Fruit fly (Drosophila melanogaster) whole organism, embryonic: ENCODE results near the gene CG14442.

Experiments
- B-H2 ChIP-seq: fragments of 200-800 bp; sonication (Bioruptor generic); optimal IDR thresholded peaks from 2 replicates; lab custom pipeline; 2018; ENCODE audit warnings: missing biosample characterization, mild to moderate bottlenecking, missing genetic modification characterization
- CG10147 ChIP-seq: fragments of 200-800 bp; sonication (Bioruptor generic); optimal IDR thresholded peaks from 2 replicates; lab custom pipeline; 2019; ENCODE audit warnings: missing biosample characterization, mild to moderate bottlenecking, missing genetic modification characterization, moderate library complexity
- CG10267 ChIP-seq: fragments of 200-800 bp; sonication (Bioruptor generic); optimal IDR thresholded peaks from 2 replicates; lab custom pipeline; 2018; ENCODE audit warnings: missing biosample characterization, mild to moderate bottlenecking, missing genetic modification characterization, moderate library complexity
- CG11093 ChIP-seq: fragments of 200-800 bp; sonication (Bioruptor generic); IDR thresholded peaks from 3 replicates; pipeline ENCODE4 v1.3.6; 2022; ENCODE audit warnings: missing biosample characterization, missing genetic modification characterization
- CG11247 ChIP-seq: fragments of 200-800 bp; sonication (Bioruptor generic); IDR thresholded peaks from 2 replicates; pipeline ENCODE4 v1.3.6; 2022; ENCODE audit warnings: missing biosample characterization, missing genetic modification characterization
- CG11560 ChIP-seq: fragments of 200-800 bp; sonication (Bioruptor generic); IDR thresholded peaks from 3 replicates; pipeline ENCODE4 v1.3.6; 2022; ENCODE audit warnings: missing biosample characterization, missing genetic modification characterization
- CG11723 ChIP-seq: fragments of 200-800 bp; sonication (Bioruptor generic); optimal IDR thresholded peaks from 2 replicates; lab custom pipeline; 2017; ENCODE audit warnings: missing biosample characterization, mild to moderate bottlenecking, missing genetic modification characterization
- CG16863 ChIP-seq: fragments of 200-800 bp; sonication (Bioruptor generic); optimal IDR thresholded peaks from 3 replicates; lab custom pipeline; 2016; ENCODE audit warnings: missing biosample characterization, missing genetic modification characterization
- CG18476 ChIP-seq: fragments of 200-800 bp; sonication (Bioruptor generic); optimal IDR thresholded peaks from 2 replicates; lab custom pipeline; 2016; ENCODE audit warnings: missing biosample characterization, mild to moderate bottlenecking, missing genetic modification characterization
- CG3163 ChIP-seq: fragments of 200-800 bp; sonication (Bioruptor generic); optimal IDR thresholded peaks from 3 replicates; lab custom pipeline; 2016; ENCODE audit warnings: missing biosample characterization, missing genetic modification characterization
- CG33213 ChIP-seq: fragments of 200-800 bp; sonication (Bioruptor generic); optimal IDR thresholded peaks from 3 replicates; lab custom pipeline; 2016; ENCODE audit warnings: missing biosample characterization, missing genetic modification characterization
- CG5180 ChIP-seq: fragments of 200-800 bp; sonication (Bioruptor generic); optimal IDR thresholded peaks from 3 replicates; lab custom pipeline; 2017; ENCODE audit warnings: missing biosample characterization, missing genetic modification characterization, mild to moderate bottlenecking, moderate library complexity, missing genetic modification reagents
- CG5953 ChIP-seq: fragments of 200-800 bp; sonication (Bioruptor generic); IDR thresholded peaks from 2 replicates; pipeline ENCODE4 v1.3.6; 2022; ENCODE audit warnings: missing biosample characterization, missing genetic modification characterization
- CG6254 ChIP-seq: fragments of 200-800 bp; sonication (Bioruptor generic); optimal IDR thresholded peaks from 3 replicates; lab custom pipeline; 2017; ENCODE audit warnings: mild to moderate bottlenecking, missing biosample characterization, missing genetic modification reagents, missing genetic modification characterization
- CG6654 ChIP-seq: fragments of 200-800 bp; sonication (Bioruptor generic); optimal IDR thresholded peaks from 2 replicates; lab custom pipeline; 2017; ENCODE audit warnings: missing biosample characterization, mild to moderate bottlenecking, missing genetic modification characterization
- CG6813 ChIP-seq: fragments of 200-800 bp; sonication (Bioruptor generic); optimal IDR thresholded peaks from 2 replicates; lab custom pipeline; 2017; ENCODE audit warnings: missing biosample characterization, missing genetic modification characterization, mild to moderate bottlenecking, moderate library complexity, missing genetic modification reagents
- CG7372 ChIP-seq: fragments of 200-800 bp; sonication (Bioruptor generic); IDR thresholded peaks from 2 replicates; pipeline ENCODE4 v1.3.6; 2022; ENCODE audit warnings: missing biosample characterization, missing genetic modification characterization
- CG7928 ChIP-seq: fragments of 200-800 bp; sonication (Bioruptor generic); optimal IDR thresholded peaks from 2 replicates; lab custom pipeline; 2017; ENCODE audit warnings: missing biosample characterization, mild to moderate bottlenecking, missing genetic modification characterization
- CG8478 ChIP-seq: fragments of >200 bp; optimal IDR thresholded peaks from 2 replicates; lab custom pipeline; 2018
- CG9932 ChIP-seq: fragments of 200-800 bp; sonication (Bioruptor generic); IDR thresholded peaks from 2 replicates; pipeline ENCODE4 v1.3.6; 2022; ENCODE audit warnings: missing biosample characterization, missing genetic modification characterization
- CTCF ChIP-seq: fragments of 200-800 bp; sonication (Bioruptor generic); optimal IDR thresholded peaks from 2 replicates; lab custom pipeline; 2017; ENCODE audit warnings: missing biosample characterization, mild to moderate bottlenecking, missing genetic modification characterization, moderate library complexity
- CoRest ChIP-seq: fragments of 200-800 bp; sonication (Bioruptor generic); optimal IDR thresholded peaks from 3 replicates; lab custom pipeline; 2018; ENCODE audit warnings: missing biosample characterization, mild to moderate bottlenecking, missing genetic modification characterization, moderate library complexity
- D ChIP-seq, 2 experiments: fragments of 200-800 bp in 1 of 2; fragments of >200 bp in 1 of 2; sonication (Bioruptor generic) in 1 of 2; optimal IDR thresholded peaks; 2 replicates in 1 of 2; 3 replicates in 1 of 2; lab custom pipeline; 2017; ENCODE audit warnings: mild to moderate bottlenecking in 1 of 2, missing biosample characterization in 1 of 2, missing genetic modification characterization in 1 of 2, missing genetic modification reagents in 1 of 2
- Ets65A ChIP-seq: fragments of 200-800 bp; sonication (Bioruptor generic); peaks from one replicate; lab custom pipeline; 2016; ENCODE audit warnings: missing biosample characterization, missing genetic modification characterization
- Gsc ChIP-seq: fragments of 200-800 bp; sonication (Bioruptor generic); IDR thresholded peaks from 2 replicates; pipeline ENCODE4 v1.3.6; 2022; ENCODE audit warnings: missing biosample characterization, missing genetic modification characterization
- HLH4C ChIP-seq: fragments of 200-800 bp; sonication (Bioruptor generic); IDR thresholded peaks from 3 replicates; pipeline ENCODE4 v1.3.6; 2022; ENCODE audit warnings: missing biosample characterization, missing genetic modification characterization; ENCODE audit not compliant: partially characterized antibody
- HmgZ ChIP-seq: fragments of 200-800 bp; sonication (Bioruptor generic); optimal IDR thresholded peaks from 2 replicates; lab custom pipeline; 2018; ENCODE audit warnings: missing biosample characterization, mild to moderate bottlenecking, missing genetic modification characterization
- Hsf ChIP-seq: fragments of 200-800 bp; sonication (Bioruptor generic); optimal IDR thresholded peaks from 3 replicates; lab custom pipeline; 2016; ENCODE audit warnings: missing biosample characterization, missing genetic modification characterization
- MESR4 ChIP-seq: fragments of 200-800 bp; sonication (Bioruptor generic); optimal IDR thresholded peaks from 2 replicates; lab custom pipeline; 2018; ENCODE audit warnings: missing biosample characterization, mild to moderate bottlenecking, missing genetic modification characterization, moderate library complexity
- Med ChIP-seq: fragments of 200-800 bp; sonication (Bioruptor generic); peaks from one replicate; lab custom pipeline; 2016; ENCODE audit warnings: missing biosample characterization, missing genetic modification characterization, mild to moderate bottlenecking, inconsistent platforms, moderate library complexity
- Scr ChIP-seq: fragments of 200-800 bp; sonication (Bioruptor generic); IDR thresholded peaks from 2 replicates; pipeline ENCODE4 v1.3.6; 2022; ENCODE audit warnings: missing biosample characterization, missing genetic modification characterization; ENCODE audit not compliant: partially characterized antibody
- Sox100B ChIP-seq: fragments of 200-800 bp; sonication (Bioruptor generic); optimal IDR thresholded peaks from 3 replicates; lab custom pipeline; 2018; ENCODE audit warnings: missing biosample characterization, mild to moderate bottlenecking, missing genetic modification characterization
- ab ChIP-seq: fragments of 200-800 bp; sonication (Bioruptor generic); optimal IDR thresholded peaks from 2 replicates; lab custom pipeline; 2016; ENCODE audit warnings: missing biosample characterization, missing genetic modification characterization
- ac ChIP-seq: fragments of 200-800 bp; sonication (Bioruptor generic); optimal IDR thresholded peaks from 3 replicates; lab custom pipeline; 2017; ENCODE audit warnings: missing biosample characterization, mild to moderate bottlenecking, missing genetic modification characterization
- bigmax ChIP-seq: fragments of 200-800 bp; sonication (Bioruptor generic); optimal IDR thresholded peaks from 2 replicates; lab custom pipeline; 2018; ENCODE audit warnings: missing biosample characterization, mild to moderate bottlenecking, missing genetic modification characterization
- crol ChIP-seq: fragments of 200-800 bp; sonication (Bioruptor generic); IDR thresholded peaks from 2 replicates; pipeline ENCODE4 v1.3.6; 2022; ENCODE audit warnings: missing biosample characterization, missing genetic modification characterization
- dimm ChIP-seq: fragments of 200-800 bp; sonication (Bioruptor generic); IDR thresholded peaks from 2 replicates; pipeline ENCODE4 v1.3.6; 2022; ENCODE audit warnings: missing biosample characterization, missing genetic modification characterization
- gfzf ChIP-seq: fragments of 200-800 bp; sonication (Bioruptor generic); optimal IDR thresholded peaks from 2 replicates; lab custom pipeline; 2016; ENCODE audit warnings: missing biosample characterization, mild to moderate bottlenecking, missing genetic modification characterization, moderate library complexity
- hbn ChIP-seq: fragments of 200-800 bp; sonication (Bioruptor generic); IDR thresholded peaks from 2 replicates; pipeline ENCODE4 v1.3.6; 2022; ENCODE audit warnings: missing biosample characterization, missing genetic modification characterization; ENCODE audit not compliant: partially characterized antibody
- knrl ChIP-seq: fragments of 200-800 bp; sonication (Bioruptor generic); IDR thresholded peaks from 3 replicates; pipeline ENCODE4 v1.3.6; 2022; ENCODE audit warnings: missing biosample characterization, missing genetic modification characterization; ENCODE audit not compliant: partially characterized antibody
- maf-S ChIP-seq: fragments of 200-800 bp; sonication (Bioruptor generic); optimal IDR thresholded peaks from 2 replicates; lab custom pipeline; 2016; ENCODE audit warnings: missing biosample characterization, missing genetic modification characterization
- nerfin-2 ChIP-seq: fragments of 200-800 bp; sonication (Bioruptor generic); IDR thresholded peaks from 2 replicates; pipeline ENCODE4 v1.3.6; 2022; ENCODE audit warnings: missing biosample characterization, missing genetic modification characterization; ENCODE audit not compliant: partially characterized antibody
- nom ChIP-seq: fragments of 200-800 bp; sonication (Bioruptor generic); optimal IDR thresholded peaks from 2 replicates; lab custom pipeline; 2017; ENCODE audit warnings: missing biosample characterization, missing genetic modification characterization, mild to moderate bottlenecking, moderate library complexity, missing genetic modification reagents
- pzg ChIP-seq: fragments of 200-800 bp; sonication (Bioruptor generic); optimal IDR thresholded peaks from 3 replicates; lab custom pipeline; 2018; ENCODE audit warnings: missing biosample characterization, mild to moderate bottlenecking, missing genetic modification characterization, moderate library complexity
- repo ChIP-seq: fragments of 200-800 bp; sonication (Bioruptor generic); optimal IDR thresholded peaks from 2 replicates; lab custom pipeline; 2016; ENCODE audit warnings: missing biosample characterization, missing genetic modification characterization
- sob ChIP-seq: fragments of 200-800 bp; sonication (Bioruptor generic); IDR thresholded peaks from 2 replicates; pipeline ENCODE4 v1.3.6; 2022; ENCODE audit warnings: missing biosample characterization, missing genetic modification characterization
- ssp ChIP-seq: fragments of 200-800 bp; sonication (Bioruptor generic); IDR thresholded peaks from 2 replicates; pipeline ENCODE4 v1.3.6; 2022; ENCODE audit warnings: missing biosample characterization, missing genetic modification characterization
- toy ChIP-seq: fragments of 200-800 bp; sonication (Bioruptor generic); IDR thresholded peaks from 2 replicates; pipeline ENCODE4 v1.3.6; 2022; ENCODE audit warnings: missing biosample characterization, missing genetic modification characterization
- unpg ChIP-seq: fragments of 200-800 bp; sonication (Bioruptor generic); optimal IDR thresholded peaks from 3 replicates; lab custom pipeline; 2018; ENCODE audit warnings: missing biosample characterization, mild to moderate bottlenecking, missing genetic modification characterization, moderate library complexity
- zen ChIP-seq: fragments of 200-800 bp; sonication (Bioruptor generic); optimal IDR thresholded peaks from 3 replicates; lab custom pipeline; 2018; ENCODE audit warnings: missing biosample characterization, mild to moderate bottlenecking, missing genetic modification characterization, moderate library complexity
- zfh2 ChIP-seq: fragments of 200-800 bp; sonication (Bioruptor generic); optimal IDR thresholded peaks from 2 replicates; lab custom pipeline; 2016; ENCODE audit warnings: missing biosample characterization, missing genetic modification characterization

The CG14442 gene

dm6 chrX:6741184-6741586 is 46.4 kb upstream of the CG14442 start (continued):
- TF ChIP-seq unpg (GFP tag; lab: Kevin White, UChicago) = peak; percentile 50
- peak; percentile 95 for TF ChIP-seq Med
- peak; percentile 73 for TF ChIP-seq CTCF (GFP tag; lab: Kevin White, UChicago)
- TF ChIP-seq Ets65A (GFP tag; lab: Kevin White, UChicago) = peak; percentile 92
- TF ChIP-seq gfzf = peak; percentile 62
- peak; percentile 22 for TF ChIP-seq CG10147
- TF ChIP-seq zfh2 = no peak
- peak; percentile 4 for TF ChIP-seq MESR4 (GFP tag; lab: Kevin White, UChicago)
- TF ChIP-seq CG9932 = peak; percentile 81
- peak; percentile 74 for TF ChIP-seq HLH4C (GFP tag; lab: Robert Waterston, UW)
- TF ChIP-seq toy (GFP tag; lab: Robert Waterston, UW) = no peak
- no peak for TF ChIP-seq crol (GFP tag; lab: Robert Waterston, UW)
- no peak for TF ChIP-seq Gsc (GFP tag; lab: Robert Waterston, UW)
- peak; percentile 32; the same call in 1 of the 2 replicates for TF ChIP-seq CG7372 (GFP tag; lab: Robert Waterston, UW)
- peak; percentile 46 for TF ChIP-seq B-H2 (GFP tag; lab: Kevin White, UChicago)
- TF ChIP-seq CG33213 (GFP tag; lab: Kevin White, UChicago) = peak; percentile 70
- TF ChIP-seq CG7928 = peak; percentile 41
- TF ChIP-seq nerfin-2 = peak; percentile 63; the same call in 1 of the 2 replicates
- TF ChIP-seq ac (GFP tag; lab: Kevin White, UChicago) = no peak
- TF ChIP-seq pzg (GFP tag; lab: Kevin White, UChicago) = peak; percentile 95
- TF ChIP-seq CG6813 = no peak
- no peak for TF ChIP-seq CG8478 (lab: Kevin White, UChicago)
- TF ChIP-seq Hsf (GFP tag; lab: Kevin White, UChicago) = peak; percentile 43
- peak; percentile 35; the same call in 1 of the 2 replicates for TF ChIP-seq CG11247 (GFP tag; lab: Robert Waterston, UW)
- peak; percentile 63 for TF ChIP-seq hbn
- peak; percentile 18 for TF ChIP-seq CG16863 (GFP tag; lab: Kevin White, UChicago)
- TF ChIP-seq CG11723 (GFP tag; lab: Kevin White, UChicago) = no peak
- TF ChIP-seq repo (GFP tag; lab: Kevin White, UChicago) = peak; percentile 46
- TF ChIP-seq D (optimal IDR thresholded peaks at IDR 0.05; lab: Kevin White, UChicago) = no peak
- TF ChIP-seq D (GFP tag; optimal IDR thresholded peaks at IDR 0.05; lab: Kevin White, UChicago) = no peak
- TF ChIP-seq CG6254 (GFP tag; lab: Kevin White, UChicago) = no peak
- peak; percentile 54; the same call in 2 of the 3 replicates for TF ChIP-seq CG11560 (tag; lab: Robert Waterston, UW)
- no peak for TF ChIP-seq ab (GFP tag; lab: Kevin White, UChicago)
- no peak for TF ChIP-seq CG5953 (GFP tag; lab: Robert Waterston, UW)
- TF ChIP-seq CG11093 (GFP tag; lab: Robert Waterston, UW) = no peak
- peak; percentile 72 for TF ChIP-seq knrl
- peak; percentile 63 for TF ChIP-seq Scr (GFP tag; lab: Robert Waterston, UW)
- TF ChIP-seq zen = peak; percentile 29
- TF ChIP-seq ssp (GFP tag; lab: Robert Waterston, UW) = no peak
- TF ChIP-seq CG10267 (tag; lab: Kevin White, UChicago) = peak; percentile 68
- TF ChIP-seq nom (GFP tag; lab: Kevin White, UChicago) = no peak
- no peak for TF ChIP-seq dimm
- no peak for TF ChIP-seq Sox100B
- peak; percentile 61 for TF ChIP-seq CoRest
- TF ChIP-seq sob (GFP tag; lab: Robert Waterston, UW) = peak; percentile 73
- no peak for TF ChIP-seq CG6654
- peak; percentile 20 for TF ChIP-seq maf-S (GFP tag; lab: Kevin White, UChicago)
- TF ChIP-seq CG3163 = peak; percentile 33
- peak; percentile 82 for TF ChIP-seq HmgZ
- TF ChIP-seq CG5180 = no peak
- peak; percentile 6 for TF ChIP-seq CG18476 (GFP tag; lab: Kevin White, UChicago)
- TF ChIP-seq bigmax (GFP tag; lab: Kevin White, UChicago) = peak; percentile 66
